Fruit fly (Drosophila melanogaster) whole organism, embryonic: Measurements from ENCODE around the gene CG9948.

Source experiments
- BEAF-32 ChIP-seq: fragments of 200-800 bp; sonication (Bioruptor generic); optimal IDR thresholded peaks from 3 replicates; lab custom pipeline; 2017; ENCODE audit warnings: missing biosample characterization, missing genetic modification characterization, mild to moderate bottlenecking, moderate library complexity, missing genetic modification reagents
- CG10654 ChIP-seq: fragments of 200-800 bp; sonication (Bioruptor generic); optimal IDR thresholded peaks from 2 replicates; lab custom pipeline; 2016; ENCODE audit warnings: missing biosample characterization, missing genetic modification characterization
- CG13624 ChIP-seq: fragments of 200-800 bp; sonication (Bioruptor generic); optimal IDR thresholded peaks from 2 replicates; lab custom pipeline; 2016; ENCODE audit warnings: missing biosample characterization, missing genetic modification characterization
- CG14860 ChIP-seq: fragments of 200-800 bp; sonication (Bioruptor generic); IDR thresholded peaks from 3 replicates; pipeline ENCODE4 v1.3.6; 2022; ENCODE audit warnings: missing biosample characterization, missing genetic modification characterization; ENCODE audit not compliant: partially characterized antibody
- CG15514 ChIP-seq: fragments of 200-800 bp; sonication (Bioruptor generic); optimal IDR thresholded peaks from 3 replicates; lab custom pipeline; 2017; ENCODE audit warnings: missing biosample characterization, missing genetic modification characterization, mild to moderate bottlenecking, moderate library complexity, missing genetic modification reagents
- CG1603 ChIP-seq: fragments of 200-800 bp; sonication (Bioruptor generic); optimal IDR thresholded peaks from 2 replicates; lab custom pipeline; 2019; ENCODE audit warnings: missing biosample characterization, mild to moderate bottlenecking, missing genetic modification characterization, moderate library complexity
- CG16813 ChIP-seq: fragments of 200-800 bp; sonication (Bioruptor generic); IDR thresholded peaks from 3 replicates; pipeline ENCODE4 v1.3.6; 2022; ENCODE audit warnings: missing biosample characterization, missing genetic modification characterization; ENCODE audit not compliant: partially characterized antibody
- CG17361 ChIP-seq: fragments of 200-800 bp; sonication (Bioruptor generic); IDR thresholded peaks from 3 replicates; pipeline ENCODE4 v1.3.6; 2022; ENCODE audit warnings: missing biosample characterization, missing genetic modification characterization
- CG17612 ChIP-seq: fragments of 200-800 bp; sonication (Bioruptor generic); IDR thresholded peaks from 2 replicates; pipeline ENCODE4 v1.3.6; 2022; ENCODE audit warnings: missing biosample characterization, missing genetic modification characterization
- CG30403 ChIP-seq: fragments of 200-800 bp; sonication (Bioruptor generic); optimal IDR thresholded peaks from 3 replicates; lab custom pipeline; 2016; ENCODE audit warnings: missing biosample characterization, missing genetic modification characterization
- CG31365 ChIP-seq: fragments of 200-800 bp; sonication (Bioruptor generic); optimal IDR thresholded peaks from 2 replicates; lab custom pipeline; 2018; ENCODE audit warnings: missing biosample characterization, mild to moderate bottlenecking, missing genetic modification characterization
- CG34376 ChIP-seq: fragments of 200-800 bp; sonication (Bioruptor generic); optimal IDR thresholded peaks from 2 replicates; lab custom pipeline; 2018; ENCODE audit warnings: missing biosample characterization, mild to moderate bottlenecking, missing genetic modification characterization
- CG34422 ChIP-seq: fragments of 200-800 bp; sonication (Bioruptor generic); IDR thresholded peaks from 3 replicates; pipeline ENCODE4 v1.3.6; 2022; ENCODE audit warnings: missing biosample characterization, missing genetic modification characterization
- CG3995 ChIP-seq: fragments of 200-800 bp; sonication (Bioruptor generic); optimal IDR thresholded peaks from 3 replicates; lab custom pipeline; 2016; ENCODE audit warnings: missing biosample characterization, missing genetic modification characterization
- CG6765 ChIP-seq: fragments of 200-800 bp; sonication (Bioruptor generic); optimal IDR thresholded peaks from 3 replicates; lab custom pipeline; 2017; ENCODE audit warnings: missing biosample characterization, mild to moderate bottlenecking, missing genetic modification characterization
- CG6813 ChIP-seq: fragments of 200-800 bp; sonication (Bioruptor generic); optimal IDR thresholded peaks from 2 replicates; lab custom pipeline; 2017; ENCODE audit warnings: missing biosample characterization, missing genetic modification characterization, mild to moderate bottlenecking, moderate library complexity, missing genetic modification reagents
- Chrac-16 ChIP-seq: fragments of 200-800 bp; sonication (Bioruptor generic); optimal IDR thresholded peaks from 3 replicates; lab custom pipeline; 2016; ENCODE audit warnings: missing biosample characterization, missing genetic modification characterization
- Dek ChIP-seq: fragments of 200-800 bp; sonication (Bioruptor generic); optimal IDR thresholded peaks from 3 replicates; lab custom pipeline; 2019; ENCODE audit warnings: missing biosample characterization, mild to moderate bottlenecking, missing genetic modification characterization, moderate library complexity
- Doc3 ChIP-seq: fragments of 200-800 bp; sonication (Bioruptor generic); IDR thresholded peaks from 3 replicates; pipeline ENCODE4 v1.3.6; 2022; ENCODE audit warnings: missing biosample characterization, missing genetic modification characterization; ENCODE audit not compliant: partially characterized antibody
- E2f1 ChIP-seq: fragments of 200-800 bp; sonication (Bioruptor generic); IDR thresholded peaks from 2 replicates; pipeline ENCODE4 v1.3.6; 2022; ENCODE audit warnings: missing biosample characterization, missing genetic modification characterization
- Ets65A ChIP-seq: fragments of 200-800 bp; sonication (Bioruptor generic); peaks from one replicate; lab custom pipeline; 2016; ENCODE audit warnings: missing biosample characterization, missing genetic modification characterization
- Fer1 ChIP-seq: fragments of 200-800 bp; sonication (Bioruptor generic); optimal IDR thresholded peaks from 2 replicates; lab custom pipeline; 2017; ENCODE audit warnings: missing biosample characterization, mild to moderate bottlenecking, missing genetic modification characterization
- Nf-YB ChIP-seq: fragments of 200-800 bp; sonication (Bioruptor generic); optimal IDR thresholded peaks from 3 replicates; lab custom pipeline; 2019; ENCODE audit warnings: missing biosample characterization, mild to moderate bottlenecking, missing genetic modification characterization, moderate library complexity
- Oli ChIP-seq: fragments of 200-800 bp; sonication (Bioruptor generic); optimal IDR thresholded peaks from 2 replicates; lab custom pipeline; 2018; ENCODE audit warnings: missing biosample characterization, mild to moderate bottlenecking, missing genetic modification characterization, moderate library complexity
- Pdp1 ChIP-seq, 2 experiments: fragments of 200-800 bp; sonication (Bioruptor generic); optimal IDR thresholded peaks; 3 replicates each; lab custom pipeline; 2016; ENCODE audit warnings: missing biosample characterization in 2 of 2, missing genetic modification characterization in 2 of 2, mild to moderate bottlenecking in 1 of 2, moderate library complexity in 1 of 2
- Sry-β ChIP-seq: fragments of 200-800 bp; sonication (Bioruptor generic); optimal IDR thresholded peaks from 2 replicates; lab custom pipeline; 2018; ENCODE audit warnings: missing biosample characterization, mild to moderate bottlenecking, missing genetic modification characterization, moderate library complexity
- Stat92E ChIP-seq, 3 experiments: fragments of >200 bp in 2 of 3; fragments of 200-800 bp in 1 of 3; sonication (Bioruptor generic) in 1 of 3; optimal IDR thresholded peaks; 2 replicates each; lab custom pipeline; 2017 to 2019; ENCODE audit warnings: missing biosample characterization in 3 of 3, missing genetic modification characterization in 3 of 3, mild to moderate bottlenecking in 1 of 3, moderate library complexity in 1 of 3
- Xrp1 ChIP-seq: fragments of 200-800 bp; sonication (Bioruptor generic); IDR thresholded peaks from 2 replicates; pipeline ENCODE4 v1.3.6; 2022; ENCODE audit warnings: missing biosample characterization, missing genetic modification characterization
- ap ChIP-seq: fragments of 200-800 bp; sonication (Bioruptor generic); IDR thresholded peaks from 2 replicates; pipeline ENCODE4 v1.3.6; 2022; ENCODE audit warnings: missing biosample characterization, missing genetic modification characterization
- ato ChIP-seq: fragments of 200-800 bp; sonication (Bioruptor generic); IDR thresholded peaks from 2 replicates; pipeline ENCODE4 v1.3.6; 2022; ENCODE audit warnings: missing biosample characterization, missing genetic modification characterization; ENCODE audit not compliant: partially characterized antibody
- chif ChIP-seq, 2 experiments: fragments of 200-800 bp; sonication (Bioruptor generic); optimal IDR thresholded peaks; 3 replicates each; lab custom pipeline; 2016; ENCODE audit warnings: missing biosample characterization in 2 of 2, missing genetic modification characterization in 2 of 2
- corto ChIP-seq: fragments of 200-800 bp; sonication (Bioruptor generic); optimal IDR thresholded peaks from 2 replicates; lab custom pipeline; 2016; ENCODE audit warnings: missing biosample characterization, mild to moderate bottlenecking, missing genetic modification characterization, moderate library complexity
- danr ChIP-seq: fragments of 200-800 bp; sonication (Bioruptor generic); IDR thresholded peaks from 2 replicates; pipeline ENCODE4 v1.3.6; 2022; ENCODE audit warnings: missing biosample characterization, missing genetic modification characterization
- dmrt99B ChIP-seq: fragments of 200-800 bp; sonication (Bioruptor generic); optimal IDR thresholded peaks from 2 replicates; lab custom pipeline; 2018; ENCODE audit warnings: missing biosample characterization, mild to moderate bottlenecking, missing genetic modification characterization, moderate library complexity
- emc ChIP-seq: fragments of 200-800 bp; sonication (Bioruptor generic); optimal IDR thresholded peaks from 2 replicates; lab custom pipeline; 2016; ENCODE audit warnings: missing biosample characterization, missing genetic modification characterization
- exex ChIP-seq: fragments of 200-800 bp; sonication (Bioruptor generic); optimal IDR thresholded peaks from 4 replicates; lab custom pipeline; 2018; ENCODE audit warnings: missing biosample characterization, mild to moderate bottlenecking, missing genetic modification characterization, moderate library complexity
- ftz-f1 ChIP-seq: fragments of 200-800 bp; sonication (Bioruptor generic); optimal IDR thresholded peaks from 2 replicates; lab custom pipeline; 2016; ENCODE audit warnings: missing biosample characterization, missing genetic modification characterization
- grn ChIP-seq: fragments of 200-800 bp; sonication (Bioruptor generic); optimal IDR thresholded peaks from 3 replicates; lab custom pipeline; 2017; ENCODE audit warnings: missing biosample characterization, missing genetic modification characterization
- ind ChIP-seq: fragments of 200-800 bp; sonication (Bioruptor generic); optimal IDR thresholded peaks from 3 replicates; lab custom pipeline; 2016; ENCODE audit warnings: missing biosample characterization, missing genetic modification characterization
- lilli ChIP-seq: fragments of 200-800 bp; sonication (Bioruptor generic); optimal IDR thresholded peaks from 3 replicates; lab custom pipeline; 2016; ENCODE audit warnings: missing biosample characterization, missing genetic modification characterization
- nmo ChIP-seq: fragments of 200-800 bp; sonication (Bioruptor generic); optimal IDR thresholded peaks from 2 replicates; lab custom pipeline; 2018; ENCODE audit warnings: missing biosample characterization, mild to moderate bottlenecking, missing genetic modification characterization, moderate library complexity
- peb ChIP-seq: fragments of 200-800 bp; sonication (Bioruptor generic); IDR thresholded peaks from 2 replicates; pipeline ENCODE4 v1.3.6; 2022; ENCODE audit warnings: missing biosample characterization, missing genetic modification characterization
- run ChIP-seq: fragments of 200-800 bp; sonication (Bioruptor generic); optimal IDR thresholded peaks from 3 replicates; lab custom pipeline; 2018; ENCODE audit warnings: missing biosample characterization, mild to moderate bottlenecking, missing genetic modification characterization
- sens ChIP-seq: fragments of 200-800 bp; sonication (Bioruptor generic); peaks from one replicate; lab custom pipeline; 2016; ENCODE audit warnings: missing biosample characterization, missing genetic modification characterization
- sima ChIP-seq: fragments of 200-800 bp; sonication (Bioruptor generic); optimal IDR thresholded peaks from 2 replicates; lab custom pipeline; 2016; ENCODE audit warnings: missing biosample characterization, missing genetic modification characterization
- trh ChIP-seq: fragments of 200-800 bp; sonication (Bioruptor generic); optimal IDR thresholded peaks from 2 replicates; lab custom pipeline; 2016; ENCODE audit warnings: missing biosample characterization, missing genetic modification characterization
- zen2 ChIP-seq: fragments of 200-800 bp; sonication (Bioruptor generic); IDR thresholded peaks from 3 replicates; pipeline ENCODE4 v1.3.6; 2022; ENCODE audit warnings: missing biosample characterization, missing genetic modification characterization; ENCODE audit not compliant: partially characterized antibody
- zf30C ChIP-seq: fragments of 200-800 bp; sonication (Bioruptor generic); optimal IDR thresholded peaks from 3 replicates; lab custom pipeline; 2018; ENCODE audit warnings: missing biosample characterization, mild to moderate bottlenecking, missing genetic modification characterization

The CG9948 gene

DNA sequence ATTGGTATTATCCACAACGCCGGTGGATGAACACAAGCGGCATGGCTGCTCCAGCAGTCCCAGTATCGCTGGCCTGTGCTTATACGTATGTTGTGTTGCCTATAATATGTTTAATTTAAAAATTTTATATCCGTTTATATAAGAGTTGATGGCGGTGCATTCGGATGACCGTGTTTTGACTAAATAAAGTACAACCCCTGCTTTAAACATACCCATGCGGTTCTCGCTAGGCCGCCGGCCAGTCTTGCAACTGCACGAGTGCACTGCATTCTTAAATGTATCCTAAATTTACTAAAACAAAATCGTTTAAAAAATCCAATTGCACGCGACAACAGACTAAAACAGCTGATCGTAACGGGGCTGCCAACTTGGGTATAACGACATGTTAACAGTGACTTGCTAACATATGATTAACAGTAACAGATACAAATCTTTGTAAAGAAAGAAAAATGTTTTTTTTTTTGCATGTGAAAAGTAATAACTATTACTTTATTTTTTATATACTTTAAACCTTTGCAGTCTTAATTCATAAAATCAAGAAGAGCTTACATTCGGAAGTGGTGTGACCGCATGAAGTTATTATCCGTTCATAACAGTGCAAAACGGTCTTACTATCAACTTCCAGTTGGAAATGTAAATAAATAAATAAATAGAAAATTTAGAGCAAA is 2.1 kb downstream of the CG9948 start, which contains the start of the genes Uqcc1 and Surf1 (continued):
- no peak for TF ChIP-seq CG14860 (GFP tag; lab: Robert Waterston, UW)
- TF ChIP-seq CG30403 (GFP tag; lab: Kevin White, UChicago) = no peak
- TF ChIP-seq Dek (tag; lab: Kevin White, UChicago) = no peak
- TF ChIP-seq CG15514 (GFP tag; lab: Kevin White, UChicago) = no peak
- peak; percentile 1 for TF ChIP-seq BEAF-32
- TF ChIP-seq zen2 (GFP tag; lab: Robert Waterston, UW) = no peak
- no peak for TF ChIP-seq CG17361
- no peak for TF ChIP-seq Stat92E (GFP tag; optimal IDR thresholded peaks at IDR 0.05; lab: Kevin White, UChicago)
- no peak for TF ChIP-seq CG16813 (GFP tag; lab: Robert Waterston, UW)
- no peak for TF ChIP-seq sima (GFP tag; lab: Kevin White, UChicago)
- no peak for TF ChIP-seq CG3995 (GFP tag; lab: Kevin White, UChicago)
- no peak for TF ChIP-seq CG31365
- TF ChIP-seq CG17612 = no peak
- TF ChIP-seq ind (GFP tag; lab: Kevin White, UChicago) = no peak
- no peak for TF ChIP-seq CG1603 (tag; lab: Kevin White, UChicago)
- no peak for TF ChIP-seq Xrp1 (GFP tag; lab: Robert Waterston, UW)
- no peak for TF ChIP-seq CG10654 (GFP tag; lab: Kevin White, UChicago)
- peak; percentile 57 for TF ChIP-seq sens (GFP tag; lab: Kevin White, UChicago)
- TF ChIP-seq, all 482 proteins: peak for 31

DNA sequence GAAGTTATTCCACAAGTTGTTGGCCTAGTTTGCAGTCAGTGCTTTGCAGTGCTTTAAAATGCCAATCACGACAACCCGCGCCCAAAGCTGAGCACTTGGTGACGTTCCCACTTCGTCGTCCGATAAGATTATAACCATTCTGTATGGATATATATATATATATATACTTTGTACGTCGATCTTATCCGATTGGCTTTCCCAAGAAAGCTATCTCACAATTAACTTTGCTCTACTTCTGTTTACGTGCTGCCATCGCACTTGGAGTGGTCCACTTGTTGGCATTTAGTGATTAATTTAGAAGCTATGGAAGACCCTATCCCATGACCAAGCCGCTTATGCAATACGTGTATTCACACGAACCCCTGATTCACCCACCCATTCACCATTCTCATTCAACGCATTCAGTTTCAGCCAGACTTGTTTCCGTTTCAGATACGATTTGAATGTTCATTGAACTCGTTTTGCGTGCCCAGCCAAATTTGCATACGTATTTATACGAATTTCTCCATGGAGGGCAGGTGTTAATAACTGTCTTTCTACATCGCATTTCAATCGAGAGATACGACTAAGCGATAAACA is 6.3 kb downstream of the CG9948 start:
- TF ChIP-seq CG13624 (GFP tag; lab: Kevin White, UChicago) (no peak), trh (GFP tag; lab: Kevin White, UChicago) (no peak), ftz-f1 (no peak), Stat92E (GFP tag; optimal IDR thresholded peaks at IDR 0.05; lab: Kevin White, UChicago) (no peak), Nf-YB (GFP tag; lab: Kevin White, UChicago) (no peak), E2f1 (GFP tag; lab: Robert Waterston, UW) (no peak), Oli (no peak), dmrt99B (tag; lab: Kevin White, UChicago) (no peak), ap (GFP tag; lab: Robert Waterston, UW) (no peak), chif (GFP tag; optimal IDR thresholded peaks at IDR 0.05; lab: Kevin White, UChicago) (no peak), lilli (GFP tag; lab: Kevin White, UChicago) (no peak), CG6765 (GFP tag; lab: Kevin White, UChicago) (no peak), Ets65A (peak; percentile 75), CG34376 (peak; percentile 53), corto (peak; percentile 16), danr (GFP tag; lab: Robert Waterston, UW) (no peak), run (tag; lab: Kevin White, UChicago) (no peak), zf30C (GFP tag; lab: Kevin White, UChicago) (no peak), Pdp1 (GFP tag; optimal IDR thresholded peaks at IDR 0.05; lab: Kevin White, UChicago) (peak in 1 of 2 experiments; percentile 73), Doc3 (no peak), Fer1 (GFP tag; lab: Kevin White, UChicago) (no peak), ato (no peak), emc (GFP tag; lab: Kevin White, UChicago) (no peak), CG34422 (GFP tag; lab: Robert Waterston, UW) (no peak), peb (GFP tag; lab: Robert Waterston, UW) (no peak), nmo (GFP tag; lab: Kevin White, UChicago) (no peak), exex (tag; lab: Kevin White, UChicago) (peak; percentile 71), grn (GFP tag; lab: Kevin White, UChicago) (peak; percentile 50), CG6813 (GFP tag; lab: Kevin White, UChicago) (no peak), Chrac-16 (GFP tag; lab: Kevin White, UChicago) (no peak), Sry-β (GFP tag; lab: Kevin White, UChicago) (no peak)
